Worm (Caenorhabditis elegans) whole organism, L4 larva: ENCODE data around the gene clc-2.
A peak's percentile ranks its signal among the peaks of the same experiment; 100 is the strongest.

Source experiments
- D1046.2 ChIP-seq: fragments of 200-800 bp; sonication (Bioruptor generic); IDR thresholded peaks from 2 replicates; pipeline ENCODE4 v1.3.6; 2022; ENCODE audit warnings: missing genetic modification characterization, missing compliant biosample characterization
- F37D6.2 ChIP-seq: sonication (generic microtip); optimal IDR thresholded peaks from 2 replicates; lab custom pipeline; 2016; ENCODE audit warnings: mild to moderate bottlenecking, missing genetic modification characterization, missing compliant biosample characterization
- F44E2.7 ChIP-seq: fragments of 200-800 bp; sonication (Bioruptor generic); IDR thresholded peaks from 2 replicates; pipeline ENCODE4 v2.1.2; 2022; ENCODE audit warnings: missing genetic modification characterization, missing compliant biosample characterization
- F49E8.2 ChIP-seq: sonication (generic microtip); optimal IDR thresholded peaks from 2 replicates; lab custom pipeline; 2016; ENCODE audit warnings: missing compliant biosample characterization, mild to moderate bottlenecking, missing genetic modification characterization, borderline replicate concordance
- R02D3.7 ChIP-seq: fragments of 150-350 bp; sonication (generic microtip); optimal IDR thresholded peaks from 3 replicates; lab custom pipeline; 2014; ENCODE audit warnings: missing biosample characterization, missing genetic modification characterization
- Y48G9A.11 ChIP-seq: fragments of 200-800 bp; sonication (Bioruptor generic); IDR thresholded peaks from 2 replicates; pipeline ENCODE4 v1.3.6; 2022; ENCODE audit warnings: missing genetic modification reagents, missing genetic modification characterization, missing compliant biosample characterization
- Y5F2A.4 ChIP-seq: fragments of 200-800 bp; sonication (Bioruptor generic); optimal IDR thresholded peaks from 2 replicates; lab custom pipeline; 2018; ENCODE audit warnings: mild to moderate bottlenecking, missing genetic modification characterization, missing compliant biosample characterization
- ZK337.2 ChIP-seq: fragments of 200-800 bp; sonication (Bioruptor generic); IDR thresholded peaks from 2 replicates; pipeline ENCODE4 v1.3.6; 2022; ENCODE audit warnings: missing genetic modification reagents, missing genetic modification characterization, missing compliant biosample characterization
- ZK546.5 ChIP-seq, 2 experiments: sonication (generic microtip); optimal IDR thresholded peaks; 2 replicates each; lab custom pipeline; 2017; ENCODE audit warnings: missing biosample characterization in 2 of 2, missing genetic modification characterization in 2 of 2
- ama-1 ChIP-seq: fragments of 150-350 bp; optimal IDR thresholded peaks from 2 replicates; lab custom pipeline; 2014; ENCODE audit warnings: inconsistent platforms, mixed read lengths
- attf-4 ChIP-seq: sonication (generic microtip); optimal IDR thresholded peaks from 3 replicates; lab custom pipeline; 2017; ENCODE audit warnings: missing biosample characterization, missing genetic modification characterization
- ceh-28 ChIP-seq: fragments of 150-350 bp; optimal IDR thresholded peaks from 2 replicates; lab custom pipeline; 2014; ENCODE audit warnings: missing biosample characterization, missing genetic modification reagents, missing genetic modification characterization
- ces-1 ChIP-seq: fragments of 150-350 bp; sonication (generic microtip); optimal IDR thresholded peaks from 4 replicates; lab custom pipeline; 2014; ENCODE audit warnings: missing biosample characterization, missing genetic modification reagents, missing genetic modification characterization
- ctbp-1 ChIP-seq: fragments of 200-800 bp; sonication (Bioruptor generic); IDR thresholded peaks from 2 replicates; pipeline ENCODE4 v1.3.6; 2022; ENCODE audit warnings: missing genetic modification reagents, missing genetic modification characterization, missing compliant biosample characterization
- daf-12 ChIP-seq: fragments of 150-350 bp; optimal IDR thresholded peaks from 2 replicates; lab custom pipeline; 2014; ENCODE audit warnings: missing biosample characterization, missing genetic modification reagents, missing genetic modification characterization
- daf-8 ChIP-seq: fragments of 200-800 bp; sonication (Bioruptor generic); IDR thresholded peaks from 2 replicates; pipeline ENCODE4 v1.3.6; 2022; ENCODE audit warnings: missing genetic modification characterization, missing compliant biosample characterization
- dmd-6 ChIP-seq: fragments of 200-800 bp; sonication (Bioruptor generic); IDR thresholded peaks from 2 replicates; pipeline ENCODE4 v1.3.6; 2022; ENCODE audit warnings: missing genetic modification reagents, missing genetic modification characterization, missing compliant biosample characterization
- dmd-9 ChIP-seq: fragments of 200-800 bp; sonication (Bioruptor generic); IDR thresholded peaks from 2 replicates; pipeline ENCODE4 v1.3.6; 2022; ENCODE audit warnings: missing genetic modification reagents, missing genetic modification characterization, missing compliant biosample characterization
- duxl-1 ChIP-seq: sonication (generic microtip); optimal IDR thresholded peaks from 2 replicates; lab custom pipeline; 2016; ENCODE audit warnings: mild to moderate bottlenecking, missing genetic modification characterization, moderate library complexity, missing compliant biosample characterization; ENCODE audit not compliant: poor library complexity
- egl-43 ChIP-seq: fragments of 200-800 bp; sonication (Bioruptor generic); IDR thresholded peaks from 2 replicates; pipeline ENCODE4 v1.3.6; 2022; ENCODE audit warnings: missing genetic modification reagents, missing genetic modification characterization, missing compliant biosample characterization
- gei-8 ChIP-seq: fragments of 200-800 bp; sonication (Bioruptor generic); optimal IDR thresholded peaks from 2 replicates; lab custom pipeline; 2018; ENCODE audit warnings: mild to moderate bottlenecking, missing genetic modification characterization, missing compliant biosample characterization
- hlh-11 ChIP-seq: fragments of 200-800 bp; sonication (Bioruptor generic); optimal IDR thresholded peaks from 2 replicates; lab custom pipeline; 2018; ENCODE audit warnings: mild to moderate bottlenecking, missing genetic modification characterization, missing compliant biosample characterization
- hmg-1.1 ChIP-seq: fragments of 200-800 bp; sonication (Bioruptor generic); IDR thresholded peaks from 2 replicates; pipeline ENCODE4 v1.3.6; 2022; ENCODE audit warnings: missing genetic modification reagents, missing genetic modification characterization, missing compliant biosample characterization
- jun-1 ChIP-seq: fragments of 150-350 bp; optimal IDR thresholded peaks from 2 replicates; lab custom pipeline; 2014; ENCODE audit warnings: missing biosample characterization, missing genetic modification reagents, missing genetic modification characterization
- lin-1 ChIP-seq: fragments of 200-800 bp; sonication (Bioruptor generic); IDR thresholded peaks from 2 replicates; pipeline ENCODE4 v1.3.6; 2022; ENCODE audit warnings: missing genetic modification reagents, missing genetic modification characterization, missing compliant biosample characterization
- lin-15B ChIP-seq: fragments of 150-350 bp; sonication (generic microtip); optimal IDR thresholded peaks from 3 replicates; lab custom pipeline; 2014; ENCODE audit warnings: missing biosample characterization, missing genetic modification characterization
- lin-29 ChIP-seq: fragments of 200-800 bp; sonication (Bioruptor generic); IDR thresholded peaks from 2 replicates; pipeline ENCODE4 v1.3.6; 2022; ENCODE audit warnings: missing genetic modification reagents, missing genetic modification characterization, missing compliant biosample characterization
- lin-38 ChIP-seq: fragments of 200-800 bp; sonication (Bioruptor generic); IDR thresholded peaks from 2 replicates; pipeline ENCODE4 v1.3.6; 2022; ENCODE audit warnings: missing genetic modification reagents, missing genetic modification characterization, missing compliant biosample characterization
- lin-39 ChIP-seq: fragments of 150-350 bp; optimal IDR thresholded peaks from 2 replicates; lab custom pipeline; 2014; ENCODE audit warnings: missing biosample characterization, missing genetic modification reagents, missing genetic modification characterization
- lir-3 ChIP-seq: sonication (generic microtip); optimal IDR thresholded peaks from 2 replicates; lab custom pipeline; 2016; ENCODE audit warnings: mild to moderate bottlenecking, missing genetic modification characterization, missing compliant biosample characterization
- lsy-2 ChIP-seq, 2 experiments: fragments of 150-350 bp in 1 of 2; sonication (generic microtip) in 1 of 2; optimal IDR thresholded peaks; 2 replicates each; lab custom pipeline; 2014 to 2017; ENCODE audit warnings: missing biosample characterization in 2 of 2, missing genetic modification characterization in 2 of 2
- madf-5 ChIP-seq, 2 experiments: fragments of 200-800 bp; sonication (Bioruptor generic); IDR thresholded peaks; 2 replicates each; pipeline ENCODE4 v1.3.6; 2022; ENCODE audit warnings: missing compliant biosample characterization in 2 of 2, missing genetic modification characterization in 2 of 2
- mdl-1 ChIP-seq, 2 experiments: fragments of 150-350 bp in 1 of 2; sonication (generic microtip) in 1 of 2; optimal IDR thresholded peaks; 2 replicates each; lab custom pipeline; 2014 to 2017; ENCODE audit warnings: missing biosample characterization in 2 of 2, missing genetic modification characterization in 2 of 2
- mdt-29 ChIP-seq: fragments of 200-800 bp; sonication (Bioruptor generic); IDR thresholded peaks from 2 replicates; pipeline ENCODE4 v1.3.6; 2022; ENCODE audit warnings: missing genetic modification reagents, missing genetic modification characterization, missing compliant biosample characterization
- mep-1 ChIP-seq: fragments of 150-350 bp; sonication (generic microtip); optimal IDR thresholded peaks from 3 replicates; lab custom pipeline; 2014; ENCODE audit warnings: missing biosample characterization, missing genetic modification characterization
- mxl-3 ChIP-seq: fragments of 200-800 bp; sonication (Bioruptor generic); optimal IDR thresholded peaks from 2 replicates; lab custom pipeline; 2018; ENCODE audit warnings: mild to moderate bottlenecking, missing genetic modification characterization, missing compliant biosample characterization
- nhr-11 ChIP-seq: fragments of 150-350 bp; optimal IDR thresholded peaks from 2 replicates; lab custom pipeline; 2014; ENCODE audit warnings: missing biosample characterization, missing genetic modification characterization
- nhr-111 ChIP-seq: fragments of 200-800 bp; sonication (Bioruptor generic); optimal IDR thresholded peaks from 2 replicates; lab custom pipeline; 2018; ENCODE audit warnings: mild to moderate bottlenecking, missing genetic modification characterization, missing compliant biosample characterization
- nhr-25 ChIP-seq: sonication (generic microtip); optimal IDR thresholded peaks from 2 replicates; lab custom pipeline; 2017; ENCODE audit warnings: missing genetic modification characterization, mild to moderate bottlenecking, missing compliant biosample characterization, antibody characterized with exemption, moderate library complexity, borderline replicate concordance; ENCODE audit not compliant: insufficient read depth
- nhr-41 ChIP-seq: fragments of 200-800 bp; sonication (Bioruptor generic); IDR thresholded peaks from 2 replicates; pipeline ENCODE4 v1.3.6; 2022; ENCODE audit warnings: missing genetic modification reagents, missing genetic modification characterization, missing compliant biosample characterization
- nhr-6 ChIP-seq: fragments of 150-350 bp; optimal IDR thresholded peaks from 2 replicates; lab custom pipeline; 2014; ENCODE audit warnings: missing biosample characterization, missing genetic modification characterization
- php-3 ChIP-seq: fragments of 200-800 bp; sonication (Bioruptor generic); IDR thresholded peaks from 2 replicates; pipeline ENCODE4 v1.3.6; 2022; ENCODE audit warnings: missing genetic modification reagents, missing genetic modification characterization, missing compliant biosample characterization
- rbr-2 ChIP-seq: sonication (generic microtip); optimal IDR thresholded peaks from 2 replicates; lab custom pipeline; 2016; ENCODE audit warnings: missing genotype, missing genetic modification characterization, missing compliant biosample characterization
- sdz-12 ChIP-seq: fragments of 200-800 bp; sonication (Bioruptor generic); optimal IDR thresholded peaks from 2 replicates; lab custom pipeline; 2018; ENCODE audit warnings: mild to moderate bottlenecking, missing genetic modification characterization, missing compliant biosample characterization
- skn-1 ChIP-seq: fragments of 150-350 bp; optimal IDR thresholded peaks from 2 replicates; lab custom pipeline; 2014; ENCODE audit warnings: missing biosample characterization, missing genetic modification characterization
- snpc-4 ChIP-seq: fragments of 150-350 bp; optimal IDR thresholded peaks from 2 replicates; lab custom pipeline; 2014; ENCODE audit warnings: missing biosample characterization, missing genetic modification characterization
- unc-62 ChIP-seq, 3 experiments: fragments of 150-350 bp in 1 of 3; sonication (generic microtip); optimal IDR thresholded peaks in 2 of 3; peaks in 1 of 3; 1 replicate in 1 of 3; 2 replicates in 2 of 3; lab custom pipeline; 2014 to 2017; ENCODE audit warnings: missing biosample characterization in 3 of 3, missing genetic modification characterization in 3 of 3, missing genetic modification reagents in 3 of 3, missing genotype in 1 of 3
- vab-7 ChIP-seq: fragments of 200-800 bp; sonication (Bioruptor generic); IDR thresholded peaks from 2 replicates; pipeline ENCODE4 v1.3.6; 2022; ENCODE audit warnings: missing genetic modification reagents, missing genetic modification characterization, missing compliant biosample characterization
- zfp-2 ChIP-seq: sonication (generic microtip); optimal IDR thresholded peaks from 2 replicates; lab custom pipeline; 2016; ENCODE audit warnings: mild to moderate bottlenecking, missing genetic modification characterization, missing compliant biosample characterization
- zip-11 ChIP-seq: fragments of 200-800 bp; sonication (Bioruptor generic); IDR thresholded peaks from 2 replicates; pipeline ENCODE4 v1.3.6; 2022; ENCODE audit warnings: missing genetic modification characterization, missing compliant biosample characterization
- zip-2 ChIP-seq: fragments of 150-350 bp; optimal IDR thresholded peaks from 2 replicates; lab custom pipeline; 2014; ENCODE audit warnings: missing biosample characterization, missing genetic modification characterization
- ztf-11 ChIP-seq: fragments of 150-350 bp; optimal IDR thresholded peaks from 2 replicates; lab custom pipeline; 2014; ENCODE audit warnings: missing biosample characterization, missing genetic modification characterization

Gene clc-2

ce11 chrX:7445734-7446133, 14.5 kb downstream of the clc-2 start (continued):
- no peak for TF ChIP-seq lir-3 (tag; lab: Kevin White, UChicago)
- no peak for TF ChIP-seq mep-1
- TF ChIP-seq dmd-6 (GFP tag; lab: Robert Waterston, UW): peak; percentile 89
- no peak for TF ChIP-seq sdz-12 (GFP tag; lab: Kevin White, UChicago)
- TF ChIP-seq vab-7 (GFP tag; lab: Robert Waterston, UW): no peak
- no peak for TF ChIP-seq F44E2.7
- no peak for TF ChIP-seq nhr-111 (GFP tag; lab: Kevin White, UChicago)
- TF ChIP-seq lin-1 (GFP tag; lab: Robert Waterston, UW): no peak
- no peak for TF ChIP-seq mxl-3 (GFP tag; lab: Kevin White, UChicago)
- TF ChIP-seq hlh-11: peak; percentile 78
- TF ChIP-seq zip-2 (tag; lab: Kevin White, UChicago): no peak
- TF ChIP-seq attf-4 (tag; lab: Kevin White, UChicago): no peak
- TF ChIP-seq unc-62 (GFP tag; optimal IDR thresholded peaks at IDR 0.05 in 1 of 2; lab: Kevin White, UChicago): no peak
- no peak for TF ChIP-seq unc-62 (tag; optimal IDR thresholded peaks at IDR 0.05; lab: Kevin White, UChicago)
- no peak for TF ChIP-seq nhr-6 (tag; lab: Kevin White, UChicago)
- TF ChIP-seq ces-1 (GFP tag; lab: Kevin White, UChicago): no peak
- no peak for TF ChIP-seq Y5F2A.4 (GFP tag; lab: Kevin White, UChicago)
- no peak for TF ChIP-seq zfp-2
- no peak for TF ChIP-seq F49E8.2 (tag; lab: Kevin White, UChicago)
- no peak for TF ChIP-seq skn-1 (tag; lab: Kevin White, UChicago)
- TF ChIP-seq lsy-2 (tag; optimal IDR thresholded peaks at IDR 0.05; lab: Kevin White, UChicago): no peak
- TF ChIP-seq ZK546.5 (tag; optimal IDR thresholded peaks at IDR 0.05; lab: Kevin White, UChicago): no peak
- no peak for TF ChIP-seq ZK337.2 (GFP tag; lab: Robert Waterston, UW)
- no peak for TF ChIP-seq lin-39 (tag; lab: Kevin White, UChicago)
- no peak for TF ChIP-seq ceh-28
- no peak for TF ChIP-seq lin-38
- TF ChIP-seq lin-15B: no peak
- TF ChIP-seq daf-12: no peak
- no peak for TF ChIP-seq F37D6.2 (tag; lab: Kevin White, UChicago)
- TF ChIP-seq snpc-4 (tag; lab: Kevin White, UChicago): no peak
- TF ChIP-seq lin-29 (GFP tag; lab: Robert Waterston, UW): no peak
- no peak for TF ChIP-seq madf-5 (GFP tag; IDR thresholded peaks at IDR 0.05; lab: Robert Waterston, UW)
- no peak for TF ChIP-seq ama-1
- no peak for TF ChIP-seq nhr-41 (GFP tag; lab: Robert Waterston, UW)
- TF ChIP-seq nhr-25: no peak
- TF ChIP-seq hmg-1.1: no peak
- no peak for TF ChIP-seq R02D3.7
- no peak for TF ChIP-seq rbr-2 (tag; lab: Kevin White, UChicago)
- no peak for TF ChIP-seq dmd-9 (GFP tag; lab: Robert Waterston, UW)
- no peak for TF ChIP-seq gei-8 (GFP tag; lab: Kevin White, UChicago)
- TF ChIP-seq ctbp-1 (GFP tag; lab: Robert Waterston, UW): no peak
- TF ChIP-seq duxl-1 (tag; lab: Kevin White, UChicago): no peak
- no peak for TF ChIP-seq egl-43
- no peak for TF ChIP-seq ztf-11
- no peak for TF ChIP-seq jun-1 (tag; lab: Kevin White, UChicago)
- TF ChIP-seq Y48G9A.11 (GFP tag; lab: Robert Waterston, UW): no peak
- TF ChIP-seq D1046.2 (GFP tag; lab: Robert Waterston, UW): no peak
- peak; percentile 43; the same call in 1 of the 2 replicates for TF ChIP-seq mdt-29 (GFP tag; lab: Robert Waterston, UW)
- TF ChIP-seq zip-11 (GFP tag; lab: Robert Waterston, UW): no peak
- TF ChIP-seq php-3 (GFP tag; lab: Robert Waterston, UW): 0 out of 2 replicates have a peak, but pooled peaks have one; percentile 30
- no peak for TF ChIP-seq daf-8 (GFP tag; lab: Robert Waterston, UW)
- no peak for TF ChIP-seq mdl-1 (tag; optimal IDR thresholded peaks at IDR 0.05; lab: Kevin White, UChicago)
- no peak for TF ChIP-seq nhr-11 (tag; lab: Kevin White, UChicago)
